Worm (Caenorhabditis elegans): ENCODE data around the gene C06G4.4.

DNA sequence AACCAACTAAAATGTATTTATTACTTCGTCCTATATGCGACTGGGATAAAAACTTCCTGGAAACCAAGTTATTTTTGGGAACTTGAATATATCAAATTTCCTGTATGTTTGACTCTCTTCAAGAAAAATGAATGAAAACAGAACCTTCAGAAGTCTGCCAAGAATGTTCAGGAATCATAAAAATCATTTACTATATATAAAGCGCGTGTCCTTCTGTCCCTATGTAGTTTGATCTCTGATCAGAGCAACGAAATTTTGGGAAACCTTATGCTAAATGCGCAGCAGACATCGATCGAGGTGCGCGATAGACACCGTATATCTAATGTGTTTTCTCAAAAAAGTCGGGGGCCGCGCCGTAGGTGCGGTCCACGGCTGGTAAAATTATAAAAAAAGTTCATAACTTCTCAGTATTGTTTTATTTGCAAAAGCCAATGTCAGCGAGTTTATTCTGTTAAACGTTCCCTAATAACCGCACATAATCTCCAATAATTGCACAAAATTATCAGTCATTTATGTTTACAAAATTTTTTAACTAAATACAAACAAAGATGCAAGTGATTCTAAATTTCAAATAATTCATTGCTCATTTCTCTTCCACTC lies 19.9 kb upstream of the C06G4.4 start:
- no peak for TF ChIP-seq him-1 (tag; optimal IDR thresholded peaks at IDR 0.05)
- no peak for TF ChIP-seq dao-5 (tag; optimal IDR thresholded peaks at IDR 0.05)

Measured in whole organism, L4/young adult.